Worm (Caenorhabditis elegans) whole organism, young adult: ENCODE results near the gene gcy-25.
A peak's percentile ranks its signal among the peaks of the same experiment; 100 is the strongest.

Source experiments
- C06A6.2 ChIP-seq: fragments of 200-800 bp; sonication (Bioruptor generic); conservative IDR thresholded peaks from 2 replicates; pipeline ENCODE4 v1.3.6; 2022; ENCODE audit warnings: missing genetic modification characterization, missing compliant biosample characterization
- C17E4.6 ChIP-seq: fragments of 200-800 bp; sonication (Bioruptor generic); IDR thresholded peaks from 2 replicates; pipeline ENCODE4 v1.3.6; 2022; ENCODE audit warnings: missing genetic modification reagents, missing genetic modification characterization, missing compliant biosample characterization
- D2030.7 ChIP-seq: fragments of 200-800 bp; sonication (Bioruptor generic); IDR thresholded peaks from 2 replicates; pipeline ENCODE4 v1.3.6; 2022; ENCODE audit warnings: missing genetic modification reagents, missing genetic modification characterization, missing compliant biosample characterization
- F39B2.1 ChIP-seq: fragments of 200-800 bp; sonication (Bioruptor generic); IDR thresholded peaks from 2 replicates; pipeline ENCODE4 v1.3.6; 2022; ENCODE audit warnings: missing genetic modification reagents, missing genetic modification characterization, missing compliant biosample characterization
- F49E8.2 ChIP-seq: sonication (generic microtip); optimal IDR thresholded peaks from 3 replicates; lab custom pipeline; 2017; ENCODE audit warnings: missing genetic modification characterization, mild to moderate bottlenecking, missing compliant biosample characterization, antibody characterized with exemption, moderate library complexity; ENCODE audit not compliant: insufficient read depth
- Y56A3A.18 ChIP-seq: fragments of 200-800 bp; sonication (Bioruptor generic); IDR thresholded peaks from 2 replicates; pipeline ENCODE4 v1.3.6; 2022; ENCODE audit warnings: missing genetic modification reagents, missing genetic modification characterization, missing compliant biosample characterization
- ZK185.1 ChIP-seq: sonication (generic microtip); optimal IDR thresholded peaks from 2 replicates; lab custom pipeline; 2016; ENCODE audit warnings: mild to moderate bottlenecking, missing genetic modification characterization, missing compliant biosample characterization; ENCODE audit not compliant: poor library complexity, severe bottlenecking
- aptf-2 ChIP-seq: fragments of 200-800 bp; sonication (Bioruptor generic); conservative IDR thresholded peaks from 2 replicates; pipeline ENCODE4 v1.3.6; 2022; ENCODE audit warnings: missing genetic modification reagents, missing genetic modification characterization, missing compliant biosample characterization
- attf-5 ChIP-seq: fragments of 200-800 bp; sonication (Bioruptor generic); optimal IDR thresholded peaks from 2 replicates; lab custom pipeline; 2018; ENCODE audit warnings: mild to moderate bottlenecking, missing genetic modification characterization, missing compliant biosample characterization
- attf-6 ChIP-seq: fragments of 200-800 bp; sonication (Bioruptor generic); IDR thresholded peaks from 2 replicates; pipeline ENCODE4 v1.3.6; 2022; ENCODE audit warnings: missing genetic modification reagents, missing genetic modification characterization, missing compliant biosample characterization
- bed-1 ChIP-seq: fragments of 200-800 bp; sonication (Bioruptor generic); IDR thresholded peaks from 2 replicates; pipeline ENCODE4 v1.3.6; 2022; ENCODE audit warnings: missing genetic modification reagents, missing genetic modification characterization, missing compliant biosample characterization
- ccch-3 ChIP-seq: fragments of 200-800 bp; sonication (Bioruptor generic); optimal IDR thresholded peaks from 2 replicates; lab custom pipeline; 2018; ENCODE audit warnings: mild to moderate bottlenecking, missing genetic modification characterization, missing compliant biosample characterization
- cebp-1 ChIP-seq, 2 experiments: fragments of 200-800 bp in 1 of 2; sonication (Bioruptor generic) in 1 of 2; sonication (generic microtip) in 1 of 2; IDR thresholded peaks in 1 of 2; optimal IDR thresholded peaks in 1 of 2; 2 replicates each; pipeline versions ENCODE4 v1.3.6 to Lab custom; 2017 to 2022; ENCODE audit warnings: missing compliant biosample characterization in 2 of 2, missing genetic modification characterization in 2 of 2, mild to moderate bottlenecking in 1 of 2, missing genetic modification reagents in 1 of 2, moderate library complexity in 1 of 2
- dox-1 ChIP-seq: fragments of 200-800 bp; sonication (Bioruptor generic); IDR thresholded peaks from 2 replicates; pipeline ENCODE4 v1.3.6; 2022; ENCODE audit warnings: missing genetic modification reagents, missing genetic modification characterization, missing compliant biosample characterization
- dpff-1 ChIP-seq: sonication (generic microtip); optimal IDR thresholded peaks from 2 replicates; lab custom pipeline; 2017; ENCODE audit warnings: mild to moderate bottlenecking, missing genetic modification characterization, missing compliant biosample characterization
- dpl-1 ChIP-seq: fragments of 150-350 bp; optimal IDR thresholded peaks from 2 replicates; lab custom pipeline; 2014; ENCODE audit warnings: missing biosample characterization, missing genetic modification reagents, missing genetic modification characterization
- egl-18 ChIP-seq: fragments of 200-800 bp; sonication (Bioruptor generic); IDR thresholded peaks from 2 replicates; pipeline ENCODE4 v1.3.6; 2022; ENCODE audit warnings: missing genetic modification reagents, missing genetic modification characterization, missing compliant biosample characterization
- fkh-3 ChIP-seq: sonication (generic microtip); optimal IDR thresholded peaks from 2 replicates; lab custom pipeline; 2016; ENCODE audit warnings: mild to moderate bottlenecking, missing genetic modification characterization, missing compliant biosample characterization
- him-1 ChIP-seq: sonication (generic microtip); optimal IDR thresholded peaks from 2 replicates; lab custom pipeline; 2016; ENCODE audit warnings: missing genotype, missing genetic modification reagents, missing genetic modification characterization, missing compliant biosample characterization
- hmg-1.2 ChIP-seq: fragments of 200-800 bp; sonication (Bioruptor generic); IDR thresholded peaks from 2 replicates; pipeline ENCODE4 v1.3.6; 2022; ENCODE audit warnings: missing genetic modification reagents, missing genetic modification characterization, missing compliant biosample characterization
- hsf-1 ChIP-seq: fragments of 200-800 bp; sonication (Bioruptor generic); IDR thresholded peaks from 2 replicates; pipeline ENCODE4 v1.3.6; 2022; ENCODE audit warnings: missing genetic modification reagents, missing genetic modification characterization, missing compliant biosample characterization
- let-607 ChIP-seq, 2 experiments: fragments of 200-800 bp in 1 of 2; sonication (Bioruptor generic) in 1 of 2; sonication (generic microtip) in 1 of 2; optimal IDR thresholded peaks; 2 replicates each; lab custom pipeline; 2016 to 2018; ENCODE audit warnings: mild to moderate bottlenecking in 2 of 2, missing compliant biosample characterization in 2 of 2, missing genetic modification characterization in 2 of 2, moderate library complexity in 2 of 2, missing genotype in 1 of 2
- lin-26 ChIP-seq: fragments of 200-800 bp; sonication (Bioruptor generic); IDR thresholded peaks from 2 replicates; pipeline ENCODE4 v1.3.6; 2022; ENCODE audit warnings: missing genetic modification reagents, missing genetic modification characterization, missing compliant biosample characterization
- lsl-1 ChIP-seq: fragments of 200-800 bp; sonication (Bioruptor generic); optimal IDR thresholded peaks from 2 replicates; lab custom pipeline; 2018; ENCODE audit warnings: mild to moderate bottlenecking, missing genetic modification characterization, moderate library complexity, missing compliant biosample characterization
- madf-3 ChIP-seq: fragments of 200-800 bp; sonication (Bioruptor generic); IDR thresholded peaks from 2 replicates; pipeline ENCODE4 v1.3.6; 2022; ENCODE audit warnings: missing genetic modification reagents, missing genetic modification characterization, missing compliant biosample characterization
- madf-6 ChIP-seq: fragments of 200-800 bp; sonication (Bioruptor generic); IDR thresholded peaks from 2 replicates; pipeline ENCODE4 v1.3.6; 2022; ENCODE audit warnings: missing genetic modification reagents, missing genetic modification characterization, missing compliant biosample characterization
- nfyb-1 ChIP-seq: fragments of 200-800 bp; sonication (Bioruptor generic); IDR thresholded peaks from 2 replicates; pipeline ENCODE4 v1.3.6; 2022; ENCODE audit warnings: missing genetic modification reagents, missing genetic modification characterization, missing compliant biosample characterization
- nhr-120 ChIP-seq: fragments of 200-800 bp; sonication (Bioruptor generic); IDR thresholded peaks from 2 replicates; pipeline ENCODE4 v1.3.6; 2022; ENCODE audit warnings: missing genetic modification characterization, missing compliant biosample characterization
- nhr-80 ChIP-seq: sonication (generic microtip); optimal IDR thresholded peaks from 2 replicates; lab custom pipeline; 2016; ENCODE audit warnings: missing genetic modification characterization, missing compliant biosample characterization
- pbrm-1 ChIP-seq: fragments of 200-800 bp; sonication (Bioruptor generic); IDR thresholded peaks from 2 replicates; pipeline ENCODE4 v1.3.6; 2022; ENCODE audit warnings: missing genetic modification reagents, missing genetic modification characterization, missing compliant biosample characterization
- rcor-1 ChIP-seq: fragments of 200-800 bp; sonication (Bioruptor generic); IDR thresholded peaks from 2 replicates; pipeline ENCODE4 v1.3.6; 2022; ENCODE audit warnings: missing genetic modification reagents, missing genetic modification characterization, missing compliant biosample characterization
- sea-2 ChIP-seq: fragments of 200-800 bp; sonication (Bioruptor generic); IDR thresholded peaks from 2 replicates; pipeline ENCODE4 v1.3.6; 2022; ENCODE audit warnings: missing genetic modification characterization, missing compliant biosample characterization
- snpc-1.1 ChIP-seq: sonication (generic microtip); optimal IDR thresholded peaks from 2 replicates; lab custom pipeline; 2017; ENCODE audit warnings: missing genetic modification characterization, mild to moderate bottlenecking, missing compliant biosample characterization, antibody characterized with exemption, moderate library complexity, missing genotype, missing genetic modification reagents; ENCODE audit not compliant: insufficient read depth
- snpc-3.4 ChIP-seq: sonication (generic microtip); optimal IDR thresholded peaks from 2 replicates; lab custom pipeline; 2017; ENCODE audit warnings: missing genetic modification characterization, mild to moderate bottlenecking, missing compliant biosample characterization, antibody characterized with exemption, moderate library complexity, missing genotype, missing genetic modification reagents
- snpc-4 ChIP-seq, 5 experiments: fragments of 150-350 bp in 1 of 5; sonication (generic microtip) in 4 of 5; optimal IDR thresholded peaks; 2 replicates each; lab custom pipeline; 2014 to 2018; ENCODE audit warnings: missing genetic modification characterization in 5 of 5, missing biosample characterization in 3 of 5, antibody characterized with exemption in 2 of 5, mild to moderate bottlenecking in 2 of 5, missing compliant biosample characterization in 2 of 5, missing genotype in 2 of 5, moderate library complexity in 2 of 5, missing genetic modification reagents in 1 of 5
- tbp1 ChIP-seq: fragments of 200-800 bp; sonication (Bioruptor generic); optimal IDR thresholded peaks from 2 replicates; lab custom pipeline; 2018; ENCODE audit warnings: mild to moderate bottlenecking, missing genetic modification characterization, missing compliant biosample characterization
- xnd-1 ChIP-seq: sonication (generic microtip); optimal IDR thresholded peaks from 2 replicates; lab custom pipeline; 2016; ENCODE audit warnings: missing genotype, missing genetic modification reagents, missing genetic modification characterization, missing compliant biosample characterization
- ztf-28 ChIP-seq: fragments of 200-800 bp; sonication (Bioruptor generic); IDR thresholded peaks from 2 replicates; pipeline ENCODE4 v1.3.6; 2022; ENCODE audit warnings: missing genetic modification reagents, missing genetic modification characterization, missing compliant biosample characterization
- ztf-6 ChIP-seq: fragments of 200-800 bp; sonication (Bioruptor generic); IDR thresholded peaks from 2 replicates; pipeline ENCODE4 v1.3.6; 2022; ENCODE audit warnings: missing genetic modification reagents, missing genetic modification characterization, missing compliant biosample characterization

The gcy-25 gene

DNA sequence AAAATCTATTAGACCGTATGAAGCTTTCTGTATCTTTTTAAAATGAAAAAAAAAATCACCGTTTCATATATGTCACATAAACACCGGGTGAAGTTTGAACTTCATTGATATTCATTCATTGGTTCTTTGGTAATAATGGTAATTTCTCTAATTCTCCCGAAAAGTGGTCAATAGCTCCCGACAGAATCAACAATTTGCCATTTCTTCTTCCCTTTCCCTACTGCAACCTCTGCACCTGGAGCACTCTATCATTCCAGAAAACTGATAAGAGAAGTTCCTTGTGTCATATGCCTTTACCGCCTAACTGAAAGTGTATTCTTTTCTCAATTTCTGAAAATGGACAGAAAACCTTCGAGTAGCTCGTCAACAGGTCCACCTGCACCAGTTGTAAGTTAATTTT, 23.1 kb upstream of the gcy-25 start, which contains the start of gene Y105C5A.24:
TSS of gene Y105C5A.24 (plus strand) at position 220 of the 400 bp plus-strand sequence.
- TF ChIP-seq tbp1: peak; percentile 11
- peak; percentile 85 for TF ChIP-seq nhr-80
- TF ChIP-seq F39B2.1 (GFP tag; lab: Robert Waterston, UW): no peak
- TF ChIP-seq Y56A3A.18 (GFP tag; lab: Robert Waterston, UW): 0 out of 2 replicates have a peak, but pooled peaks have one; percentile 54
- TF ChIP-seq C17E4.6: no peak
- no peak for TF ChIP-seq ZK185.1
- TF ChIP-seq dpl-1 (GFP tag; lab: Kevin White, UChicago): no peak
- no peak for TF ChIP-seq nhr-120
- TF ChIP-seq sea-2 (GFP tag; lab: Robert Waterston, UW): no peak
- TF ChIP-seq attf-5 (GFP tag; lab: Kevin White, UChicago): peak; percentile 9
- TF ChIP-seq snpc-4 (GFP tag; optimal IDR thresholded peaks at IDR 0.05; lab: Kevin White, UChicago): no peak
- TF ChIP-seq snpc-4 (tag; optimal IDR thresholded peaks at IDR 0.05; lab: Kevin White, UChicago): peak in 2 of 4 experiments; percentile 3 to 52

DNA sequence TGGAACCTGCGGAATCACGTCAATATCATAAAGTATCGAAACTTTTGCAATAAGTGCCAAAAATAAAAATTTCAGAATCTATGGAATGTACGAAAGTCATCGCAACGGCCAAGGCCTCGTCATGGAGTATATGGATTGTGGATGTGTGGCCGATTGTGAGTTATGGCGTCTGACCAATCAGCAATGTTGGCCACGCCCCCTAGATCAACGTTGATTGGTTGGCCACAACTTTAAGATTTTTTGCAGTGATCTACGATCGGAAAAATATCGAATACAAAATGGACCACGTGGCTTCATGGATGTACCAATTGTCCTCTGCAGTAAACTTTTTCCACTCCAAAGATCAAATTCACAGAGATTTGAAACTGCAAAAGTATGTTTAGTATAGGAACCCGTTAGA, 22.1 kb upstream of the gcy-25 start:
- peak; percentile 31; the same call in 1 of the 2 replicates for TF ChIP-seq nfyb-1 (GFP tag; lab: Robert Waterston, UW)
- TF ChIP-seq C06A6.2 (GFP tag; lab: Robert Waterston, UW): no peak
- no peak for TF ChIP-seq nhr-80
- TF ChIP-seq him-1 (tag; lab: Kevin White, UChicago): no peak
- TF ChIP-seq D2030.7 (GFP tag; lab: Robert Waterston, UW): no peak
- TF ChIP-seq ztf-6 (GFP tag; lab: Robert Waterston, UW): no peak
- no peak for TF ChIP-seq dox-1
- no peak for TF ChIP-seq madf-6
- no peak for TF ChIP-seq lsl-1 (GFP tag; lab: Kevin White, UChicago)

- TF ChIP-seq dpff-1: no peak
- TF ChIP-seq aptf-2: 0 out of 2 replicates have a peak, but pooled peaks have one; percentile 6
- no peak for TF ChIP-seq ccch-3 (GFP tag; lab: Kevin White, UChicago)
- peak; percentile 41; the same call in 1 of the 2 replicates for TF ChIP-seq hsf-1 (GFP tag; lab: Robert Waterston, UW)
- peak; percentile 47 for TF ChIP-seq snpc-4 (GFP tag; optimal IDR thresholded peaks at IDR 0.05; lab: Kevin White, UChicago)
- peak; percentile 67 to 96 (median 86) for TF ChIP-seq snpc-4 (tag; optimal IDR thresholded peaks at IDR 0.05; lab: Kevin White, UChicago)
- no peak for TF ChIP-seq cebp-1 (GFP tag; IDR thresholded peaks at IDR 0.05; lab: Robert Waterston, UW)
- TF ChIP-seq cebp-1 (tag; optimal IDR thresholded peaks at IDR 0.05; lab: Kevin White, UChicago): peak; percentile 12
- TF ChIP-seq Y56A3A.18 (GFP tag; lab: Robert Waterston, UW): no peak
- TF ChIP-seq xnd-1 (tag; lab: Kevin White, UChicago): no peak
- TF ChIP-seq pbrm-1 (GFP tag; lab: Robert Waterston, UW): peak; percentile 73
- TF ChIP-seq bed-1 (GFP tag; lab: Robert Waterston, UW): 0 out of 2 replicates have a peak, but pooled peaks have one; percentile 10
- 0 out of 2 replicates have a peak, but pooled peaks have one; percentile 40 for TF ChIP-seq egl-18 (GFP tag; lab: Robert Waterston, UW)
- no peak for TF ChIP-seq tbp1
- no peak for TF ChIP-seq ztf-28 (GFP tag; lab: Robert Waterston, UW)
- peak; percentile 55; the same call in 1 of the 2 replicates for TF ChIP-seq lin-26 (GFP tag; lab: Robert Waterston, UW)
- 0 out of 2 replicates have a peak, but pooled peaks have one; percentile 7 for TF ChIP-seq madf-3 (GFP tag; lab: Robert Waterston, UW)
- peak; percentile 94 for TF ChIP-seq attf-6 (GFP tag; lab: Robert Waterston, UW)
- 0 out of 2 replicates have a peak, but pooled peaks have one; percentile 10 for TF ChIP-seq madf-6
- TF ChIP-seq snpc-1.1: peak; percentile 76
- TF ChIP-seq snpc-3.4 (tag; lab: Kevin White, UChicago): peak; percentile 2
- 0 out of 2 replicates have a peak, but pooled peaks have one; percentile 22 for TF ChIP-seq rcor-1 (GFP tag; lab: Robert Waterston, UW)
- TF ChIP-seq hmg-1.2 (GFP tag; lab: Robert Waterston, UW): peak; percentile 81
- no peak for TF ChIP-seq let-607 (tag; optimal IDR thresholded peaks at IDR 0.05; lab: Kevin White, UChicago)
- TF ChIP-seq fkh-3: no peak
- no peak for TF ChIP-seq F49E8.2
Measured at ce11 chrIV:15852875-15853793, 19.6 kb upstream of the gcy-25 start.
